Worm (Caenorhabditis elegans): Measurements from ENCODE around the gene cnt-1.

DNA sequence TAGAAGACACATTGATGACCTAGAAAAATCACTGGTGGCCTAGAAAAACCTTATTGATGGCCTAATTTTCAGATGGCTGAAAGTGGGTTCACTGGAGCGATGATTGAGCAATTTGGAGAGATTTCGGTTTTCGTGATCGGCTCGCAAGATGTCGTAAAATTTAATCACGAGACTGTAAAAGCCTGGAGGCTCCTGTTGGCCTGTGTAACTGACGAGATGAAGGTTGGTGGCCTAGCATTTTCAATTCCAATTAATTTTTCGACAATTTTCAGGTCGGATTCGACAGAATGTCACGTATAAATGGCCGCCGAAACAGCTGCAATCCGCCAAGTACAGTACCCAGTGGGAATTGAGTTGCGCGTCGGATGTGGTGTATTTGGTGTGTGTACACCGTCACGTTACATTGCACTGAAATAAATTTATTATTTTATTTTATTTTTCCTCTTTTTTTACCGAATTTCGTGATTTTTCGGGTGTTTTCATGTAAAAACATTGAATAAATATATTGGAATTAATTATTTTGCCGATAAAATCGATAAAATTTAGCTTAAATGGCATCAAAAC is 65.3 kb downstream of the cnt-1 start, which contains the start of gene Y17G7B.12:
- TF ChIP-seq ama-1 (optimal IDR thresholded peaks at IDR 0.05) (no peak), pha-4 (tag; optimal IDR thresholded peaks at IDR 0.05) (no peak), ceh-30 (tag; optimal IDR thresholded peaks at IDR 0.05) (no peak), pat-9 (tag; optimal IDR thresholded peaks at IDR 0.05) (no peak)
